Worm (Caenorhabditis elegans): ENCODE data around the gene F07E5.9.

DNA sequence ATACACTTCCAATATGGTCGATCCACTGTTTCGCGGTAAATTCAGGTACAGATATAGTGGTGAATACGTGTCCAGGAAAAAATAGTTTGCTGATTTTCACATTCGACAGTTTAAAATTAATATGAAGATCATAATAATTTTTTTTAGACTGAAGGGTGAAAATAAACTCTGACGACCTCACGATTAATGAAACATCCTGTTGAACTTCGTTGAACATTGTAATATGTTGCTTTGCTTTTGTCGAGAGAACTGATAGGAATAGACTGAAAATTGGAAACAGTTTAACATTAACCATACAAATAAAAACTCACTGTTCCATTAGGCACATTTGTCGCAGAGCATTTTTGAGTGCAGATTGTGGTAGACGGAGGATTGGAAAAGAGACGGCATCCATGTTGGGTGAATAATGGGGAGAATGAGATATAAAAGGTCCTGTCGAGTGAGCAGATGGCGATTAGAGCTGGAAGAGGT lies 13.2 kb upstream of the F07E5.9 start, which contains the start of gene fbxb-37:
- TF ChIP-seq egl-5 (tag; optimal IDR thresholded peaks at IDR 0.05): no peak
- no peak for TF ChIP-seq unc-62 (GFP tag; optimal IDR thresholded peaks at IDR 0.05)
- TF ChIP-seq nhr-11 (tag; optimal IDR thresholded peaks at IDR 0.05): no peak
- no peak for TF ChIP-seq pha-4 (tag; optimal IDR thresholded peaks at IDR 0.05)
- no peak for TF ChIP-seq jun-1 (tag; optimal IDR thresholded peaks at IDR 0.05)
- no peak for TF ChIP-seq nhr-67 (tag; optimal IDR thresholded peaks at IDR 0.05)

Data from whole organism, L3 larva.